Fruit fly (Drosophila melanogaster): Measurements from ENCODE around the gene sfl.

DNA sequence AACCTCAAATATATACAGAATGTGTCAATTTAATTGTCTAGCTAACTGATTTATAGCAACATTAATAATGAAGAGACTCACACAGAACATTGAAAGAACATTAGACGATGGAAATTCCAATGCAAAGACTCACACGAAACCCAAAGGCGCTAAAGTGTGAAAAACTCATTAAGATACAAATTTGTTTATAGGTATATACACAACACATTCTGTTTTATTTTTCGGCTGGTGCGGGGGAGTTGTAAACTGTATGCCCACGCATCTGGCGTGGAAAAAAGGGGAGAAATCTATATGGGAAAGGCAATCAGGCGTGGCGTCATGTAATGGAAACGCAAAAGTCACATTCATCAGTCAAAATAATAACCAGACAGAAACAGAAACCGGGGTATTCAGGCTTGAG is 24.2 kb downstream of the sfl start:
- TF ChIP-seq Dad (GFP tag; optimal IDR thresholded peaks at IDR 0.05) (no peak), YL-1 (GFP tag; optimal IDR thresholded peaks at IDR 0.05) (no peak), pita (GFP tag; optimal IDR thresholded peaks at IDR 0.05) (no peak), tio (GFP tag; optimal IDR thresholded peaks at IDR 0.05) (no peak), ERR (GFP tag; optimal IDR thresholded peaks at IDR 0.05) (no peak), Atf-2 (GFP tag; optimal IDR thresholded peaks at IDR 0.05) (no peak), CG1602 (GFP tag; optimal IDR thresholded peaks at IDR 0.05) (no peak), CG6791 (GFP tag; IDR thresholded peaks at IDR 0.05; ENCODE audit: partially characterized antibody) (no peak), jigr1 (GFP tag; IDR thresholded peaks at IDR 0.05) (no peak)
